Worm (Caenorhabditis elegans) whole organism, L3 larva: Measurements from ENCODE around the gene abhd-3.1.

Experiments
- R02D3.7 ChIP-seq: fragments of 150-350 bp; optimal IDR thresholded peaks from 2 replicates; lab custom pipeline; 2014; ENCODE audit warnings: missing biosample characterization, missing genetic modification characterization
- aly-2 ChIP-seq: fragments of 150-350 bp; optimal IDR thresholded peaks from 2 replicates; lab custom pipeline; 2014; ENCODE audit warnings: missing biosample characterization, missing genetic modification characterization
- ama-1 ChIP-seq: fragments of 150-350 bp; optimal IDR thresholded peaks from 2 replicates; lab custom pipeline; 2018
- ceh-16 ChIP-seq: sonication (generic microtip); optimal IDR thresholded peaks from 2 replicates; lab custom pipeline; 2017; ENCODE audit warnings: missing biosample characterization, missing genetic modification characterization
- ceh-28 ChIP-seq: fragments of 150-350 bp; optimal IDR thresholded peaks from 2 replicates; lab custom pipeline; 2014; ENCODE audit warnings: missing biosample characterization, missing genetic modification reagents, missing genetic modification characterization
- ceh-82 ChIP-seq: fragments of 150-350 bp; optimal IDR thresholded peaks from 2 replicates; lab custom pipeline; 2014; ENCODE audit warnings: missing biosample characterization, missing genetic modification characterization
- ceh-9 ChIP-seq: sonication (generic microtip); optimal IDR thresholded peaks from 2 replicates; lab custom pipeline; 2018; ENCODE audit warnings: missing biosample characterization, missing genetic modification characterization
- daf-12 ChIP-seq: fragments of 150-350 bp; optimal IDR thresholded peaks from 2 replicates; lab custom pipeline; 2014; ENCODE audit warnings: missing biosample characterization, missing genetic modification reagents, missing genetic modification characterization
- egl-27 ChIP-seq: sonication (generic microtip); optimal IDR thresholded peaks from 4 replicates; lab custom pipeline; 2017; ENCODE audit warnings: missing biosample characterization, missing genetic modification reagents, missing genetic modification characterization
- egl-5 ChIP-seq: fragments of 150-350 bp; optimal IDR thresholded peaks from 2 replicates; lab custom pipeline; 2017; ENCODE audit warnings: missing biosample characterization, missing genetic modification reagents, missing genetic modification characterization, inconsistent platforms
- elt-1 ChIP-seq: fragments of 150-350 bp; optimal IDR thresholded peaks from 2 replicates; lab custom pipeline; 2014; ENCODE audit warnings: missing biosample characterization, missing genetic modification characterization
- elt-2 ChIP-seq: sonication (generic microtip); optimal IDR thresholded peaks from 2 replicates; lab custom pipeline; 2016; ENCODE audit warnings: missing genetic modification reagents, mild to moderate bottlenecking, missing genetic modification characterization, missing compliant biosample characterization
- elt-3 ChIP-seq, 3 experiments: fragments of 150-350 bp in 1 of 3; sonication (generic microtip) in 2 of 3; optimal IDR thresholded peaks; 2 replicates in 2 of 3; 4 replicates in 1 of 3; lab custom pipeline; 2014 to 2017; ENCODE audit warnings: missing biosample characterization in 3 of 3, missing genetic modification characterization in 3 of 3
- fkh-10 ChIP-seq: sonication (generic microtip); optimal IDR thresholded peaks from 2 replicates; lab custom pipeline; 2017; ENCODE audit warnings: missing biosample characterization, missing genetic modification reagents, missing genetic modification characterization
- fkh-2 ChIP-seq: fragments of 150-350 bp; optimal IDR thresholded peaks from 2 replicates; lab custom pipeline; 2014; ENCODE audit warnings: missing biosample characterization, missing genetic modification reagents, missing genetic modification characterization
- fos-1 ChIP-seq: fragments of 150-350 bp; optimal IDR thresholded peaks from 2 replicates; lab custom pipeline; 2014; ENCODE audit warnings: missing biosample characterization, missing genetic modification characterization
- hmg-11 ChIP-seq: sonication (generic microtip); optimal IDR thresholded peaks from 2 replicates; lab custom pipeline; 2016; ENCODE audit warnings: missing genetic modification characterization, missing compliant biosample characterization
- jun-1 ChIP-seq: fragments of 150-350 bp; optimal IDR thresholded peaks from 2 replicates; lab custom pipeline; 2014; ENCODE audit warnings: missing biosample characterization, missing genetic modification reagents, missing genetic modification characterization
- lin-15B ChIP-seq: fragments of 150-350 bp; optimal IDR thresholded peaks from 2 replicates; lab custom pipeline; 2014; ENCODE audit warnings: missing biosample characterization, missing genetic modification characterization
- lin-39 ChIP-seq: fragments of 150-350 bp; optimal IDR thresholded peaks from 2 replicates; lab custom pipeline; 2018; ENCODE audit warnings: missing biosample characterization, missing genetic modification reagents, missing genetic modification characterization
- lsy-12 ChIP-seq: sonication (generic microtip); optimal IDR thresholded peaks from 2 replicates; lab custom pipeline; 2016; ENCODE audit warnings: mild to moderate bottlenecking, missing genetic modification characterization, missing compliant biosample characterization
- mdl-1 ChIP-seq: fragments of 150-350 bp; optimal IDR thresholded peaks from 2 replicates; lab custom pipeline; 2014; ENCODE audit warnings: missing biosample characterization, missing genetic modification characterization
- mml-1 ChIP-seq: fragments of 150-350 bp; sonication (generic microtip); optimal IDR thresholded peaks from 3 replicates; lab custom pipeline; 2014; ENCODE audit warnings: missing biosample characterization, missing genetic modification characterization
- nfya-1 ChIP-seq: sonication (generic microtip); optimal IDR thresholded peaks from 2 replicates; lab custom pipeline; 2017; ENCODE audit warnings: missing genetic modification characterization, mild to moderate bottlenecking, missing compliant biosample characterization, antibody characterized with exemption, moderate library complexity; ENCODE audit not compliant: insufficient read depth
- nhr-11 ChIP-seq: fragments of 150-350 bp; optimal IDR thresholded peaks from 2 replicates; lab custom pipeline; 2014; ENCODE audit warnings: missing biosample characterization, missing genetic modification characterization
- nhr-12 ChIP-seq: fragments of 150-350 bp; optimal IDR thresholded peaks from 2 replicates; lab custom pipeline; 2014; ENCODE audit warnings: missing biosample characterization, missing genetic modification characterization
- nhr-23 ChIP-seq: fragments of 150-350 bp; optimal IDR thresholded peaks from 2 replicates; lab custom pipeline; 2014; ENCODE audit warnings: missing biosample characterization, missing genetic modification reagents, missing genetic modification characterization
- nhr-237 ChIP-seq: fragments of 150-350 bp; optimal IDR thresholded peaks from 2 replicates; lab custom pipeline; 2014; ENCODE audit warnings: missing biosample characterization, missing genetic modification characterization
- nhr-25 ChIP-seq: sonication (generic microtip); optimal IDR thresholded peaks from 2 replicates; lab custom pipeline; 2017; ENCODE audit warnings: missing biosample characterization, missing genetic modification characterization
- nhr-28 ChIP-seq: fragments of 150-350 bp; optimal IDR thresholded peaks from 2 replicates; lab custom pipeline; 2014; ENCODE audit warnings: missing biosample characterization, missing genetic modification characterization
- nhr-43 ChIP-seq: sonication (generic microtip); optimal IDR thresholded peaks from 2 replicates; lab custom pipeline; 2016; ENCODE audit warnings: mild to moderate bottlenecking, missing genetic modification characterization, missing compliant biosample characterization; ENCODE audit not compliant: poor library complexity, severe bottlenecking
- nhr-67 ChIP-seq: fragments of 150-350 bp; optimal IDR thresholded peaks from 2 replicates; lab custom pipeline; 2014; ENCODE audit warnings: missing biosample characterization, missing genetic modification characterization
- nhr-77 ChIP-seq: fragments of 150-350 bp; optimal IDR thresholded peaks from 2 replicates; lab custom pipeline; 2014; ENCODE audit warnings: missing biosample characterization, missing genetic modification characterization
- pha-4 ChIP-seq: fragments of 150-350 bp; optimal IDR thresholded peaks from 2 replicates; lab custom pipeline; 2014; ENCODE audit warnings: missing biosample characterization, missing genetic modification reagents, missing genetic modification characterization
- pqm-1 ChIP-seq: fragments of 150-350 bp; optimal IDR thresholded peaks from 2 replicates; lab custom pipeline; 2017; ENCODE audit warnings: missing biosample characterization, missing genetic modification characterization, inconsistent platforms
- sea-2 ChIP-seq: fragments of 150-350 bp; sonication (generic microtip); optimal IDR thresholded peaks from 4 replicates; lab custom pipeline; 2014; ENCODE audit warnings: missing biosample characterization, missing genetic modification reagents, missing genetic modification characterization
- snpc-4 ChIP-seq: fragments of 150-350 bp; optimal IDR thresholded peaks from 2 replicates; lab custom pipeline; 2014; ENCODE audit warnings: missing biosample characterization, missing genetic modification characterization
- tbx-2 ChIP-seq: sonication (generic microtip); optimal IDR thresholded peaks from 2 replicates; lab custom pipeline; 2016; ENCODE audit warnings: mild to moderate bottlenecking, missing genetic modification characterization, missing compliant biosample characterization
- unc-39 ChIP-seq: sonication (generic microtip); optimal IDR thresholded peaks from 4 replicates; lab custom pipeline; 2017; ENCODE audit warnings: missing biosample characterization, missing genetic modification characterization
- unc-62 ChIP-seq: fragments of 150-350 bp; sonication (generic microtip); optimal IDR thresholded peaks from 4 replicates; lab custom pipeline; 2014; ENCODE audit warnings: missing biosample characterization, missing genetic modification reagents, missing genetic modification characterization
- ztf-4 ChIP-seq: fragments of 150-350 bp; optimal IDR thresholded peaks from 2 replicates; lab custom pipeline; 2014; ENCODE audit warnings: missing biosample characterization, missing genetic modification characterization

abhd-3.1 gene

ce11 chrV:20002194-20002593 is 46.9 kb downstream of the abhd-3.1 start:
- TF ChIP-seq egl-5 (no peak), ztf-4 (tag; lab: Kevin White, UChicago) (no peak), nhr-77 (tag; lab: Kevin White, UChicago) (no peak), nhr-67 (tag; lab: Kevin White, UChicago) (no peak), fkh-10 (GFP tag; lab: Kevin White, UChicago) (no peak), tbx-2 (no peak), lin-39 (no peak), aly-2 (tag; lab: Kevin White, UChicago) (no peak), nhr-43 (tag; lab: Kevin White, UChicago) (no peak), unc-39 (tag; lab: Kevin White, UChicago) (no peak), ceh-28 (tag; lab: Kevin White, UChicago) (no peak), jun-1 (tag; lab: Kevin White, UChicago) (no peak), lsy-12 (tag; lab: Kevin White, UChicago) (no peak), fkh-2 (tag; lab: Kevin White, UChicago) (no peak), pqm-1 (tag; lab: Kevin White, UChicago) (no peak), nhr-237 (no peak)

ce11 chrV:20004385-20004784 is 49.1 kb downstream of the abhd-3.1 start, which contains the start of gene unc-51:
Gene unc-51, minus strand, starts transcription at chrV:20004485.
- TF ChIP-seq lin-15B (tag; lab: Kevin White, UChicago) (no peak), elt-2 (tag; lab: Kevin White, UChicago) (peak; percentile 7), lin-39 (no peak), pha-4 (peak; percentile 12), ceh-16 (tag; lab: Kevin White, UChicago) (no peak)

ce11 chrV:20005724-20006132 is 50.4 kb downstream of the abhd-3.1 start:
- TF ChIP-seq elt-1 (tag; lab: Kevin White, UChicago) (no peak), ama-1 (lab: Kevin White, UChicago) (peak; percentile 26), unc-62 (GFP tag; lab: Kevin White, UChicago) (peak; percentile 48), R02D3.7 (tag; lab: Kevin White, UChicago) (peak; percentile 37), nfya-1 (tag; lab: Kevin White, UChicago) (peak; percentile 89), mdl-1 (tag; lab: Kevin White, UChicago) (peak; percentile 65), ztf-4 (tag; lab: Kevin White, UChicago) (no peak), egl-5 (peak; percentile 36), nhr-25 (peak; percentile 34), ceh-28 (tag; lab: Kevin White, UChicago) (peak; percentile 90), pqm-1 (tag; lab: Kevin White, UChicago) (peak; percentile 7), jun-1 (tag; lab: Kevin White, UChicago) (peak; percentile 41), tbx-2 (peak; percentile 13), nhr-12 (tag; lab: Kevin White, UChicago) (no peak), hmg-11 (tag; lab: Kevin White, UChicago) (peak; percentile 93), snpc-4 (tag; lab: Kevin White, UChicago) (peak; percentile 32), sea-2 (GFP tag; lab: Kevin White, UChicago) (peak; percentile 30), nhr-11 (tag; lab: Kevin White, UChicago) (no peak), lin-15B (tag; lab: Kevin White, UChicago) (peak; percentile 7), mml-1 (no peak), fkh-10 (GFP tag; lab: Kevin White, UChicago) (peak; percentile 68), nhr-23 (tag; lab: Kevin White, UChicago) (peak; percentile 42), pha-4 (peak; percentile 74), elt-2 (tag; lab: Kevin White, UChicago) (peak; percentile 50), lin-39 (peak; percentile 87), fos-1 (tag; lab: Kevin White, UChicago) (no peak), ceh-82 (peak; percentile 17), elt-3 (tag; optimal IDR thresholded peaks at IDR 0.05; lab: Kevin White, UChicago) (no peak)

ce11 chrV:20007470-20007869 is 52.2 kb downstream of the abhd-3.1 start, which contains the start of gene Y60A3A.23:
Gene Y60A3A.23, plus strand, starts transcription at chrV:20007770.
- no peak for TF ChIP-seq egl-27 (tag; lab: Kevin White, UChicago)
- no peak for TF ChIP-seq nhr-237
- no peak for TF ChIP-seq ceh-9 (tag; lab: Kevin White, UChicago)
- no peak for TF ChIP-seq daf-12 (tag; lab: Kevin White, UChicago)
- no peak for TF ChIP-seq nhr-28 (tag; lab: Kevin White, UChicago)
- no peak for TF ChIP-seq egl-5
- no peak for TF ChIP-seq elt-2 (tag; lab: Kevin White, UChicago)
- TF ChIP-seq pqm-1 (tag; lab: Kevin White, UChicago), result no peak
